Worm (Caenorhabditis elegans) whole organism, L1 larva: Measurements from ENCODE around the gene nlp-53.

ENCODE experiments used
- efl-1 ChIP-seq, 4 experiments: fragments of 150-350 bp; optimal IDR thresholded peaks in 3 of 4; peaks in 1 of 4; 1 replicate in 1 of 4; 2 replicates in 3 of 4; lab custom pipeline; 2014; ENCODE audit warnings: missing biosample characterization in 2 of 4, missing genetic modification characterization in 2 of 4, missing genetic modification reagents in 2 of 4
- nhr-11 ChIP-seq: fragments of 150-350 bp; optimal IDR thresholded peaks from 2 replicates; lab custom pipeline; 2014; ENCODE audit warnings: missing biosample characterization, missing genetic modification characterization
- nhr-84 ChIP-seq: sonication (generic microtip); optimal IDR thresholded peaks from 2 replicates; lab custom pipeline; 2017; ENCODE audit warnings: missing biosample characterization, missing genetic modification characterization

nlp-53 gene

ce11 chrX:13668728-13669127 lies 50.1 kb downstream of the nlp-53 start, which contains the start of gene C04A11.2:
Gene C04A11.2, minus strand, starts transcription at chrX:13668828.
- no peak for TF ChIP-seq nhr-11 (tag; lab: Kevin White, UChicago)
- no peak for TF ChIP-seq efl-1 (optimal IDR thresholded peaks at IDR 0.05; lab: Kevin White, UChicago)
- peak in 1 of 2 experiments; percentile 25 for TF ChIP-seq efl-1 (GFP tag; optimal IDR thresholded peaks at IDR 0.05 in 1 of 2; lab: Kevin White, UChicago)
- TF ChIP-seq nhr-84, result no peak
